Fruit fly (Drosophila melanogaster) whole organism, embryonic: ENCODE measurements around the gene dgrn.

Source experiments
- B-H1 ChIP-seq: fragments of 200-800 bp; sonication (Bioruptor generic); IDR thresholded peaks from 3 replicates; pipeline ENCODE4 v1.3.6; 2022; ENCODE audit warnings: missing biosample characterization, missing genetic modification characterization
- BtbVII ChIP-seq: fragments of 200-800 bp; sonication (Bioruptor generic); optimal IDR thresholded peaks from 3 replicates; lab custom pipeline; 2017; ENCODE audit warnings: missing biosample characterization, mild to moderate bottlenecking, missing genetic modification characterization
- CG10959 ChIP-seq: fragments of 200-800 bp; sonication (Bioruptor generic); IDR thresholded peaks from 2 replicates; pipeline ENCODE4 v1.3.6; 2022; ENCODE audit warnings: missing biosample characterization, missing genetic modification characterization
- CG12071 ChIP-seq: fragments of 200-800 bp; sonication (Bioruptor generic); optimal IDR thresholded peaks from 3 replicates; lab custom pipeline; 2018; ENCODE audit warnings: missing biosample characterization, mild to moderate bottlenecking, missing genetic modification characterization
- CG12769 ChIP-seq: fragments of 200-800 bp; sonication (Bioruptor generic); optimal IDR thresholded peaks from 2 replicates; lab custom pipeline; 2019; ENCODE audit warnings: missing biosample characterization, mild to moderate bottlenecking, missing genetic modification characterization, moderate library complexity
- CG13123 ChIP-seq: fragments of 200-800 bp; sonication (Bioruptor generic); optimal IDR thresholded peaks from 2 replicates; lab custom pipeline; 2016; ENCODE audit warnings: missing biosample characterization, missing genetic modification characterization
- CG15073 ChIP-seq: fragments of 200-800 bp; sonication (Bioruptor generic); optimal IDR thresholded peaks from 2 replicates; lab custom pipeline; 2016; ENCODE audit warnings: missing biosample characterization, missing genetic modification characterization
- CG1792 ChIP-seq: fragments of 200-800 bp; sonication (Bioruptor generic); optimal IDR thresholded peaks from 2 replicates; lab custom pipeline; 2016; ENCODE audit warnings: missing biosample characterization, missing genetic modification characterization
- CG30403 ChIP-seq: fragments of 200-800 bp; sonication (Bioruptor generic); optimal IDR thresholded peaks from 3 replicates; lab custom pipeline; 2016; ENCODE audit warnings: missing biosample characterization, missing genetic modification characterization
- CG31224 ChIP-seq: fragments of 200-800 bp; sonication (Bioruptor generic); IDR thresholded peaks from 2 replicates; pipeline ENCODE4 v1.3.6; 2022; ENCODE audit warnings: missing biosample characterization, missing genetic modification characterization
- CG4730 ChIP-seq: fragments of 200-800 bp; sonication (Bioruptor generic); IDR thresholded peaks from 2 replicates; pipeline ENCODE4 v1.3.6; 2022; ENCODE audit warnings: missing biosample characterization, missing genetic modification characterization
- CG4854 ChIP-seq: fragments of 200-800 bp; sonication (Bioruptor generic); optimal IDR thresholded peaks from 2 replicates; lab custom pipeline; 2016; ENCODE audit warnings: missing biosample characterization, missing genetic modification characterization, inconsistent platforms
- CG6854 ChIP-seq: fragments of 200-800 bp; sonication (Bioruptor generic); optimal IDR thresholded peaks from 3 replicates; lab custom pipeline; 2017; ENCODE audit warnings: missing biosample characterization, mild to moderate bottlenecking, missing genetic modification characterization
- CG7556 ChIP-seq: fragments of 200-800 bp; sonication (Bioruptor generic); optimal IDR thresholded peaks from 2 replicates; lab custom pipeline; 2017; ENCODE audit warnings: missing biosample characterization, mild to moderate bottlenecking, missing genetic modification characterization
- CTCF ChIP-seq: fragments of 200-800 bp; sonication (Bioruptor generic); optimal IDR thresholded peaks from 2 replicates; lab custom pipeline; 2017; ENCODE audit warnings: missing biosample characterization, mild to moderate bottlenecking, missing genetic modification characterization, moderate library complexity
- Camta ChIP-seq: fragments of 200-800 bp; sonication (Bioruptor generic); optimal IDR thresholded peaks from 2 replicates; lab custom pipeline; 2016; ENCODE audit warnings: missing biosample characterization, missing genetic modification characterization
- D19B ChIP-seq: fragments of 200-800 bp; sonication (Bioruptor generic); optimal IDR thresholded peaks from 2 replicates; lab custom pipeline; 2017; ENCODE audit warnings: missing biosample characterization, mild to moderate bottlenecking, missing genetic modification characterization
- Dbx ChIP-seq: fragments of 200-800 bp; sonication (Bioruptor generic); IDR thresholded peaks from 3 replicates; pipeline ENCODE4 v1.3.6; 2022; ENCODE audit warnings: missing biosample characterization, missing genetic modification characterization
- Deaf1 ChIP-seq: fragments of 200-800 bp; optimal IDR thresholded peaks from 3 replicates; lab custom pipeline; 2019; ENCODE audit warnings: missing biosample characterization, mild to moderate bottlenecking, missing genetic modification characterization, moderate library complexity
- Doc3 ChIP-seq: fragments of 200-800 bp; sonication (Bioruptor generic); IDR thresholded peaks from 3 replicates; pipeline ENCODE4 v1.3.6; 2022; ENCODE audit warnings: missing biosample characterization, missing genetic modification characterization; ENCODE audit not compliant: partially characterized antibody
- ERR ChIP-seq: fragments of 200-800 bp; sonication (Bioruptor generic); optimal IDR thresholded peaks from 2 replicates; lab custom pipeline; 2016; ENCODE audit warnings: missing biosample characterization, missing genetic modification characterization
- HLH3B ChIP-seq: fragments of 200-800 bp; sonication (Bioruptor generic); IDR thresholded peaks from 2 replicates; pipeline ENCODE4 v1.3.6; 2022; ENCODE audit warnings: missing biosample characterization, missing genetic modification characterization
- Med ChIP-seq: fragments of 200-800 bp; sonication (Bioruptor generic); peaks from one replicate; lab custom pipeline; 2016; ENCODE audit warnings: missing biosample characterization, missing genetic modification characterization, mild to moderate bottlenecking, inconsistent platforms, moderate library complexity
- Mrtf ChIP-seq: fragments of 200-800 bp; sonication (Bioruptor generic); IDR thresholded peaks from 3 replicates; pipeline ENCODE4 v1.3.6; 2022; ENCODE audit warnings: missing biosample characterization, missing genetic modification characterization
- Poxn ChIP-seq: fragments of 200-800 bp; sonication (Bioruptor generic); IDR thresholded peaks from 2 replicates; pipeline ENCODE4 v1.3.6; 2022; ENCODE audit warnings: missing biosample characterization, missing genetic modification characterization
- Trl ChIP-seq, 3 experiments: fragments of >200 bp in 2 of 3; fragments of 200-800 bp in 1 of 3; sonication (Bioruptor generic) in 1 of 3; optimal IDR thresholded peaks; 2 replicates in 1 of 3; 3 replicates in 2 of 3; lab custom pipeline; 2016 to 2017; ENCODE audit warnings: missing biosample characterization in 1 of 3, missing genetic modification characterization in 1 of 3
- abd-A ChIP-seq: fragments of 200-800 bp; sonication (Bioruptor generic); optimal IDR thresholded peaks from 3 replicates; lab custom pipeline; 2019; ENCODE audit warnings: missing biosample characterization, mild to moderate bottlenecking, missing genetic modification characterization, moderate library complexity
- br ChIP-seq: fragments of >200 bp; optimal IDR thresholded peaks from 2 replicates; lab custom pipeline; 2017
- chinmo ChIP-seq: fragments of 200-800 bp; sonication (Bioruptor generic); IDR thresholded peaks from 4 replicates; pipeline ENCODE4 v1.3.6; 2022; ENCODE audit warnings: missing biosample characterization, missing genetic modification characterization; ENCODE audit not compliant: partially characterized antibody
- crol ChIP-seq: fragments of 200-800 bp; sonication (Bioruptor generic); IDR thresholded peaks from 2 replicates; pipeline ENCODE4 v1.3.6; 2022; ENCODE audit warnings: missing biosample characterization, missing genetic modification characterization
- dm ChIP-seq: fragments of 200-800 bp; sonication (Bioruptor generic); optimal IDR thresholded peaks from 3 replicates; lab custom pipeline; 2016; ENCODE audit warnings: missing biosample characterization, missing genetic modification characterization
- dmrt11E ChIP-seq: fragments of 200-800 bp; sonication (Bioruptor generic); optimal IDR thresholded peaks from 3 replicates; lab custom pipeline; 2018; ENCODE audit warnings: missing biosample characterization, mild to moderate bottlenecking, missing genetic modification characterization, moderate library complexity
- dmrt99B ChIP-seq: fragments of 200-800 bp; sonication (Bioruptor generic); optimal IDR thresholded peaks from 2 replicates; lab custom pipeline; 2018; ENCODE audit warnings: missing biosample characterization, mild to moderate bottlenecking, missing genetic modification characterization, moderate library complexity
- exex ChIP-seq: fragments of 200-800 bp; sonication (Bioruptor generic); optimal IDR thresholded peaks from 4 replicates; lab custom pipeline; 2018; ENCODE audit warnings: missing biosample characterization, mild to moderate bottlenecking, missing genetic modification characterization, moderate library complexity
- fu2 ChIP-seq: fragments of 200-800 bp; sonication (Bioruptor generic); optimal IDR thresholded peaks from 2 replicates; lab custom pipeline; 2016; ENCODE audit warnings: missing biosample characterization, missing genetic modification characterization
- kah ChIP-seq: fragments of 200-800 bp; sonication (Bioruptor generic); optimal IDR thresholded peaks from 2 replicates; lab custom pipeline; 2018; ENCODE audit warnings: missing biosample characterization, mild to moderate bottlenecking, missing genetic modification characterization
- nmo ChIP-seq: fragments of 200-800 bp; sonication (Bioruptor generic); optimal IDR thresholded peaks from 2 replicates; lab custom pipeline; 2018; ENCODE audit warnings: missing biosample characterization, mild to moderate bottlenecking, missing genetic modification characterization, moderate library complexity
- peb ChIP-seq: fragments of 200-800 bp; sonication (Bioruptor generic); IDR thresholded peaks from 2 replicates; pipeline ENCODE4 v1.3.6; 2022; ENCODE audit warnings: missing biosample characterization, missing genetic modification characterization
- pho ChIP-seq: fragments of 200-800 bp; sonication (Bioruptor generic); optimal IDR thresholded peaks from 2 replicates; lab custom pipeline; 2016; ENCODE audit warnings: missing biosample characterization, missing genetic modification characterization
- sr ChIP-seq: fragments of 200-800 bp; sonication (Bioruptor generic); IDR thresholded peaks from 3 replicates; pipeline ENCODE4 v1.3.6; 2022; ENCODE audit warnings: missing biosample characterization, missing genetic modification characterization

Gene dgrn

dm6 chr3R:5797709-5798108 lies 26.7 kb upstream of the dgrn start:
- TF ChIP-seq CG12769 (no peak), CG1792 (GFP tag; lab: Kevin White, UChicago) (no peak), exex (tag; lab: Kevin White, UChicago) (no peak), BtbVII (GFP tag; lab: Kevin White, UChicago) (no peak), nmo (no peak)

- TF ChIP-seq abd-A (tag; lab: Kevin White, UChicago) (peak; percentile 89), CTCF (GFP tag; lab: Kevin White, UChicago) (no peak), dm (no peak), CG13123 (GFP tag; lab: Kevin White, UChicago) (no peak), CG6854 (GFP tag; lab: Kevin White, UChicago) (no peak), Deaf1 (tag; lab: Kevin White, UChicago) (peak; percentile 98), Doc3 (GFP tag; lab: Robert Waterston, UW) (no peak), CG7556 (GFP tag; lab: Kevin White, UChicago) (no peak), CG30403 (GFP tag; lab: Kevin White, UChicago) (no peak), CG31224 (GFP tag; lab: Robert Waterston, UW) (peak; percentile 63; the same call in 1 of the 2 replicates), sr (no peak), CG4854 (GFP tag; lab: Kevin White, UChicago) (no peak), CG15073 (GFP tag; lab: Kevin White, UChicago) (no peak), Dbx (0 out of 3 replicates have a peak, but pooled peaks have one; percentile 8), ERR (GFP tag; lab: Kevin White, UChicago) (no peak), Trl (optimal IDR thresholded peaks at IDR 0.05; lab: Kevin White, UChicago) (peak in 1 of 2 experiments; percentile 27), Trl (GFP tag; optimal IDR thresholded peaks at IDR 0.05; lab: Kevin White, UChicago) (no peak), br (lab: Kevin White, UChicago) (no peak), B-H1 (GFP tag; lab: Robert Waterston, UW) (no peak), Med (GFP tag; lab: Kevin White, UChicago) (peak; percentile 58), CG4730 (no peak), Mrtf (GFP tag; lab: Robert Waterston, UW) (no peak), CG10959 (GFP tag; lab: Robert Waterston, UW) (no peak), kah (GFP tag; lab: Kevin White, UChicago) (no peak), HLH3B (no peak), fu2 (no peak), crol (peak; percentile 49; the same call in 1 of the 2 replicates), D19B (GFP tag; lab: Kevin White, UChicago) (no peak), dmrt99B (tag; lab: Kevin White, UChicago) (no peak), CG12071 (no peak), Camta (no peak), dmrt11E (tag; lab: Kevin White, UChicago) (no peak), peb (no peak), chinmo (GFP tag; lab: Robert Waterston, UW) (0 out of 4 replicates have a peak, but pooled peaks have one; percentile 21), pho (no peak), Poxn (GFP tag; lab: Robert Waterston, UW) (no peak)
Observed at dm6 chr3R:5801703-5802436, 22.5 kb upstream of the dgrn start, which contains the start of gene CG11000. Gene CG11000, plus strand, starts transcription at chr3R:5802328.
